Fruit fly (Drosophila melanogaster): ENCODE data around the gene Ilp2.

DNA sequence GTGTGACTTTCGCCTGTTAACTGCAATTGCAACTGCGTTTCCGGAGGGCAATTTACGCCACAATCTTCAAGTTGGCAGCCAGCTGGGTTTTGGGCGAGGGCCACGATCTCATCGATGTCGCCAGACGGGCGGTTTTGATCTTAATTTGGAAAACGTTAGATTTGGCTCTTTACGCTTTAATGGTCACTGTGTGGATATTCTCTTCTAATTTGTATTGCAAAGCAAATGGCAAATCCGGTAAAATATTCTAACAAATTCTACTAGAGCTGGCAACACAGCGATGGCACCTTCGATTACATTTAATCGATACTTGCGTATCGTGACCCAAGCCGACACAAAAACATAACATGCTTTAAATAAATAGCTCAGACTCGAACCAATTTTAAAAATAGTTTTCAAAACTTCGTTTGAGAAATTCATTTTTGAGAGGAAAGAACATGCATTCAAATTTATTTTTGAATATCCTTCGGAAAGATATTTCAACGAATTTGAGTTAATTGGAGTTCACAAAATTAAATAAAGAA, 37.1 kb downstream of the Ilp2 start, which contains the start of gene I-2:
- TF ChIP-seq dmrt93B (GFP tag; optimal IDR thresholded peaks at IDR 0.05) (no peak), Hnf4 (GFP tag; optimal IDR thresholded peaks at IDR 0.05) (no peak), Rel (GFP tag; optimal IDR thresholded peaks at IDR 0.05) (no peak), Rel (tag; optimal IDR thresholded peaks at IDR 0.05) (no peak), foxo (GFP tag; optimal IDR thresholded peaks at IDR 0.05) (no peak), GATAd (GFP tag; optimal IDR thresholded peaks at IDR 0.05) (no peak), Myc (optimal IDR thresholded peaks at IDR 0.05) (no peak)

Measured in whole organism, wandering third instar larva.